Fruit fly (Drosophila melanogaster) whole organism, wandering third instar larva: ENCODE measurements around the gene Tim17b1.

Experiments used
- Abd-B ChIP-seq: fragments of >200 bp; optimal IDR thresholded peaks from 2 replicates; lab custom pipeline; 2017; ENCODE audit warnings: missing biosample characterization, missing genetic modification characterization
- CG32264 ChIP-seq: fragments of 200-800 bp; sonication (Bioruptor generic); optimal IDR thresholded peaks from 2 replicates; lab custom pipeline; 2016; ENCODE audit warnings: missing biosample characterization, missing genetic modification characterization
- CG9705 ChIP-seq: fragments of 200-800 bp; sonication (Bioruptor generic); optimal IDR thresholded peaks from 2 replicates; lab custom pipeline; 2018; ENCODE audit warnings: missing biosample characterization, mild to moderate bottlenecking, missing genetic modification characterization
- CrebA ChIP-seq: fragments of 200-800 bp; sonication (Bioruptor generic); optimal IDR thresholded peaks from 2 replicates; lab custom pipeline; 2016; ENCODE audit warnings: missing biosample characterization, mild to moderate bottlenecking, missing genetic modification characterization, borderline replicate concordance
- Dfd ChIP-seq: fragments of >200 bp; optimal IDR thresholded peaks from 2 replicates; lab custom pipeline; 2017; ENCODE audit warnings: missing biosample characterization, missing genetic modification characterization
- Dif ChIP-seq: fragments of 200-275, 200-300 bp; sonication (Bioruptor generic); optimal IDR thresholded peaks from 2 replicates; lab custom pipeline; 2018; ENCODE audit warnings: missing biosample characterization, missing genetic modification characterization; ENCODE audit not compliant: partially characterized antibody
- GATAd ChIP-seq: sonication (Bioruptor generic); optimal IDR thresholded peaks from 2 replicates; lab custom pipeline; 2016; ENCODE audit warnings: missing biosample characterization, missing genetic modification characterization
- HLH106 ChIP-seq: fragments of 200-800 bp; optimal IDR thresholded peaks from 3 replicates; lab custom pipeline; 2019; ENCODE audit warnings: missing biosample characterization, mild to moderate bottlenecking, missing genetic modification characterization, moderate library complexity
- Hnf4 ChIP-seq: fragments of 200-800 bp; sonication (Bioruptor generic); optimal IDR thresholded peaks from 2 replicates; lab custom pipeline; 2016; ENCODE audit warnings: missing biosample characterization, mild to moderate bottlenecking, missing genetic modification characterization
- Hr78 ChIP-seq: fragments of >200 bp; optimal IDR thresholded peaks from 2 replicates; lab custom pipeline; 2017; ENCODE audit warnings: missing biosample characterization, missing genetic modification characterization
- Hr83 ChIP-seq: fragments of 200-300 bp; sonication (Bioruptor generic); optimal IDR thresholded peaks from 2 replicates; lab custom pipeline; 2016; ENCODE audit warnings: missing biosample characterization, mild to moderate bottlenecking, missing genetic modification characterization, moderate library complexity; ENCODE audit not compliant: poor library complexity, severe bottlenecking
- Jra ChIP-seq: sonication (Bioruptor generic); optimal IDR thresholded peaks from 2 replicates; lab custom pipeline; 2016; ENCODE audit warnings: missing biosample characterization, missing genetic modification characterization
- Mio ChIP-seq: sonication (Bioruptor generic); optimal IDR thresholded peaks from 2 replicates; lab custom pipeline; 2016; ENCODE audit warnings: missing biosample characterization, missing genetic modification characterization
- Myc ChIP-seq: fragments of >200 bp; optimal IDR thresholded peaks from 2 replicates; lab custom pipeline; 2017
- N ChIP-seq: fragments of >200 bp; optimal IDR thresholded peaks from 2 replicates; lab custom pipeline; 2018; ENCODE audit warnings: missing biosample characterization, missing external identifiers, missing genetic modification characterization
- OdsH ChIP-seq: fragments of 200-800 bp; sonication (Bioruptor generic); optimal IDR thresholded peaks from 2 replicates; lab custom pipeline; 2016; ENCODE audit warnings: missing biosample characterization, mild to moderate bottlenecking, missing genetic modification characterization
- Rel ChIP-seq, 2 experiments: fragments of 200-800 bp; sonication (Bioruptor generic) in 1 of 2; optimal IDR thresholded peaks; 2 replicates in 1 of 2; 3 replicates in 1 of 2; lab custom pipeline; 2016 to 2019; ENCODE audit warnings: mild to moderate bottlenecking in 2 of 2, missing biosample characterization in 2 of 2, missing genetic modification characterization in 2 of 2, moderate library complexity in 1 of 2
- Sp1 ChIP-seq: fragments of 200-800 bp; sonication (Bioruptor generic); optimal IDR thresholded peaks from 3 replicates; lab custom pipeline; 2019; ENCODE audit warnings: missing biosample characterization, mild to moderate bottlenecking, missing genetic modification characterization, moderate library complexity
- Vsx2 ChIP-seq: fragments of 200-300, 225-300 bp; sonication (Bioruptor generic); optimal IDR thresholded peaks from 2 replicates; lab custom pipeline; 2018; ENCODE audit warnings: missing biosample characterization, missing genetic modification characterization; ENCODE audit not compliant: partially characterized antibody
- br ChIP-seq: fragments of 200-800 bp; sonication (Bioruptor generic); optimal IDR thresholded peaks from 2 replicates; lab custom pipeline; 2016; ENCODE audit warnings: missing biosample characterization, missing genetic modification characterization
- brk ChIP-seq: fragments of 200-800 bp; sonication (Bioruptor generic); optimal IDR thresholded peaks from 2 replicates; lab custom pipeline; 2016; ENCODE audit warnings: missing biosample characterization, mild to moderate bottlenecking, missing genetic modification characterization
- dl ChIP-seq, 2 experiments: fragments of 175-275, 200-275 bp in 1 of 2; fragments of 200-275 bp in 1 of 2; sonication (Bioruptor generic); optimal IDR thresholded peaks; lab custom pipeline; 2018; ENCODE audit warnings: mild to moderate bottlenecking in 2 of 2, missing biosample characterization in 2 of 2, missing genetic modification characterization in 2 of 2, moderate library complexity in 2 of 2; ENCODE audit not compliant: partially characterized antibody in 2 of 2, insufficient read depth in 1 of 2
- dmrt93B ChIP-seq: fragments of 200-800 bp; sonication (Bioruptor generic); optimal IDR thresholded peaks from 2 replicates; lab custom pipeline; 2018; ENCODE audit warnings: missing biosample characterization, mild to moderate bottlenecking, missing genetic modification characterization
- dsf ChIP-seq: sonication (Bioruptor generic); optimal IDR thresholded peaks from 2 replicates; lab custom pipeline; 2016; ENCODE audit warnings: missing biosample characterization, missing genetic modification characterization, borderline replicate concordance
- ey ChIP-seq: fragments of 200-800 bp; sonication (Bioruptor generic); optimal IDR thresholded peaks from 2 replicates; lab custom pipeline; 2016; ENCODE audit warnings: missing biosample characterization, missing genetic modification characterization
- foxo ChIP-seq, 2 experiments: fragments of 200-800 bp; sonication (Bioruptor generic); optimal IDR thresholded peaks; 2 replicates in 1 of 2; 3 replicates in 1 of 2; lab custom pipeline; 2016 to 2017; ENCODE audit warnings: missing biosample characterization in 2 of 2, missing genetic modification characterization in 2 of 2
- fru ChIP-seq: fragments of 200-800 bp; sonication (Bioruptor generic); optimal IDR thresholded peaks from 3 replicates; lab custom pipeline; 2016; ENCODE audit warnings: missing biosample characterization, mild to moderate bottlenecking, missing genetic modification characterization
- h ChIP-seq: fragments of 200-800 bp; sonication (Bioruptor generic); optimal IDR thresholded peaks from 3 replicates; lab custom pipeline; 2016; ENCODE audit warnings: missing biosample characterization, mild to moderate bottlenecking, missing genetic modification characterization
- jim ChIP-seq: fragments of 175-275, 200-325 bp; sonication (Bioruptor generic); optimal IDR thresholded peaks from 2 replicates; lab custom pipeline; 2016; ENCODE audit warnings: missing biosample characterization, mild to moderate bottlenecking, missing genetic modification characterization
- lola ChIP-seq: fragments of >200 bp; optimal IDR thresholded peaks from 2 replicates; lab custom pipeline; 2017; ENCODE audit warnings: missing biosample characterization, missing genetic modification characterization
- pan ChIP-seq: fragments of >200 bp; optimal IDR thresholded peaks from 2 replicates; lab custom pipeline; 2017
- psq ChIP-seq: fragments of 200-800 bp; sonication (Bioruptor generic); optimal IDR thresholded peaks from 3 replicates; lab custom pipeline; 2017; ENCODE audit warnings: missing biosample characterization, mild to moderate bottlenecking, missing genetic modification characterization, moderate library complexity
- rgr ChIP-seq: fragments of 200-800 bp; sonication (Bioruptor generic); optimal IDR thresholded peaks from 3 replicates; lab custom pipeline; 2016; ENCODE audit warnings: missing biosample characterization, mild to moderate bottlenecking, missing genetic modification characterization
- sage ChIP-seq: fragments of 200-800 bp; sonication (Bioruptor generic); optimal IDR thresholded peaks from 2 replicates; lab custom pipeline; 2016; ENCODE audit warnings: missing biosample characterization, mild to moderate bottlenecking, missing genetic modification characterization
- sv ChIP-seq: fragments of 200-800 bp; sonication (Bioruptor generic); optimal IDR thresholded peaks from 3 replicates; lab custom pipeline; 2016; ENCODE audit warnings: missing biosample characterization, missing genetic modification characterization
- tai ChIP-seq: sonication (Bioruptor generic); optimal IDR thresholded peaks from 2 replicates; lab custom pipeline; 2016; ENCODE audit warnings: missing biosample characterization, missing genetic modification characterization
- usp ChIP-seq: fragments of >200 bp; optimal IDR thresholded peaks from 2 replicates; lab custom pipeline; 2017; ENCODE audit warnings: missing biosample characterization, missing genetic modification characterization
- woc ChIP-seq: sonication (Bioruptor generic); optimal IDR thresholded peaks from 2 replicates; lab custom pipeline; 2016; ENCODE audit warnings: missing biosample characterization, mild to moderate bottlenecking, missing genetic modification characterization

Gene Tim17b1

dm6 chr3R:5283360-5283963 is 16.5 kb upstream of the Tim17b1 start:
- TF ChIP-seq Sp1 (GFP tag; lab: Kevin White, UChicago) (peak; percentile 83), Myc (lab: Kevin White, UChicago) (no peak), fru (GFP tag; lab: Kevin White, UChicago) (peak; percentile 93), rgr (peak; percentile 85), dmrt93B (GFP tag; lab: Kevin White, UChicago) (peak; percentile 80), Vsx2 (GFP tag; lab: Kevin White, UChicago) (no peak), Rel (GFP tag; optimal IDR thresholded peaks at IDR 0.05; lab: Kevin White, UChicago) (no peak), Rel (tag; optimal IDR thresholded peaks at IDR 0.05; lab: Kevin White, UChicago) (peak; percentile 26), jim (GFP tag; lab: Kevin White, UChicago) (no peak), CG9705 (GFP tag; lab: Kevin White, UChicago) (peak; percentile 57), Jra (GFP tag; lab: Kevin White, UChicago) (peak; percentile 69), Hr83 (no peak), h (GFP tag; lab: Kevin White, UChicago) (peak; percentile 89), N (no peak), Dif (GFP tag; lab: Kevin White, UChicago) (no peak), sage (no peak), GATAd (GFP tag; lab: Kevin White, UChicago) (no peak), woc (GFP tag; lab: Kevin White, UChicago) (peak; percentile 87), CrebA (GFP tag; lab: Kevin White, UChicago) (no peak), Abd-B (no peak), dsf (GFP tag; lab: Kevin White, UChicago) (no peak), dl (GFP tag; optimal IDR thresholded peaks at IDR 0.05; lab: Kevin White, UChicago; ENCODE audit: insufficient read depth in 1 of 2, partially characterized antibody in 2 of 2) (no peak), usp (GFP tag; lab: Kevin White, UChicago) (no peak), lola (GFP tag; lab: Kevin White, UChicago) (no peak), sv (GFP tag; lab: Kevin White, UChicago) (peak; percentile 88), Dfd (GFP tag; lab: Kevin White, UChicago) (no peak), OdsH (peak; percentile 78), tai (GFP tag; lab: Kevin White, UChicago) (peak; percentile 58), Mio (peak; percentile 27), Hnf4 (GFP tag; lab: Kevin White, UChicago) (peak; percentile 74), foxo (GFP tag; optimal IDR thresholded peaks at IDR 0.05; lab: Kevin White, UChicago) (peak in 1 of 2 experiments; percentile 90), psq (GFP tag; lab: Kevin White, UChicago) (peak; percentile 86), CG32264 (GFP tag; lab: Kevin White, UChicago) (peak; percentile 19), Hr78 (no peak), brk (GFP tag; lab: Kevin White, UChicago) (peak; percentile 9), ey (GFP tag; lab: Kevin White, UChicago) (peak; percentile 91), br (GFP tag; lab: Kevin White, UChicago) (peak; percentile 85), HLH106 (tag; lab: Kevin White, UChicago) (peak; percentile 87), pan (lab: Kevin White, UChicago) (no peak)

dm6 chr3R:5285937-5286336 is 14.0 kb upstream of the Tim17b1 start:
- TF ChIP-seq dl (GFP tag; optimal IDR thresholded peaks at IDR 0.05; lab: Kevin White, UChicago; ENCODE audit: insufficient read depth in 1 of 2, partially characterized antibody in 2 of 2) (no peak), pan (lab: Kevin White, UChicago) (no peak), Hr83 (no peak), GATAd (GFP tag; lab: Kevin White, UChicago) (no peak), fru (GFP tag; lab: Kevin White, UChicago) (no peak), CG9705 (GFP tag; lab: Kevin White, UChicago) (no peak), psq (GFP tag; lab: Kevin White, UChicago) (no peak), Hnf4 (GFP tag; lab: Kevin White, UChicago) (no peak), foxo (GFP tag; optimal IDR thresholded peaks at IDR 0.05; lab: Kevin White, UChicago) (no peak), Myc (lab: Kevin White, UChicago) (no peak), brk (GFP tag; lab: Kevin White, UChicago) (no peak), jim (GFP tag; lab: Kevin White, UChicago) (no peak), Dif (GFP tag; lab: Kevin White, UChicago) (no peak), Dfd (GFP tag; lab: Kevin White, UChicago) (no peak), usp (GFP tag; lab: Kevin White, UChicago) (no peak), OdsH (no peak), h (GFP tag; lab: Kevin White, UChicago) (no peak), CG32264 (GFP tag; lab: Kevin White, UChicago) (no peak)
